Worm (Caenorhabditis elegans) whole organism, L4/young adult: Measurements from ENCODE around the gene T25D1.2.

ENCODE experiments used
- W03F9.2 ChIP-seq: fragments of 150-350 bp; optimal IDR thresholded peaks from 2 replicates; lab custom pipeline; 2014; ENCODE audit warnings: missing biosample characterization, missing genetic modification characterization
- dao-5 ChIP-seq: sonication (generic microtip); optimal IDR thresholded peaks from 2 replicates; lab custom pipeline; 2016; ENCODE audit warnings: missing genotype, missing genetic modification characterization, moderate library complexity, missing compliant biosample characterization
- him-1 ChIP-seq: sonication (generic microtip); optimal IDR thresholded peaks from 2 replicates; lab custom pipeline; 2016; ENCODE audit warnings: missing genotype, missing genetic modification reagents, missing genetic modification characterization, missing compliant biosample characterization

DNA sequence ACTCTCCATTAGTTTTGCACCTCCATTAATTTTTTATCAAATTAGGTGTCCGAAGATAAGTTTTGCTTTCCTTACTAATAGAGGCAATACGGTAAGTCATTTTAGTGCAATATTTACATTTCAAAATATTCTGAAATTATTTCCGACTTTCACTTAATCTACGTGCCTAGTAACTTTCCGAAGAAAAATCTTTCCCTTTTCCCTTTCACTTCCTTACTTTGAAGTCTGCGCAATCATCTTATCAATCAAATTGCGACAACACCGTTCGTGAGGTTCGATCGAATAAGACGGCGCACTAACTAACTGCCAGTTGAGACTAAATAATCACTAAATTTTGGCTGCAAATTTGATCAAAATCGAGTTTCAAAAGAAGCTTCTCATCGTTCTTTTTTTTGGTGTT lies 18.5 kb downstream of the T25D1.2 start:
- TF ChIP-seq him-1 (no peak), dao-5 (tag; lab: Kevin White, UChicago) (no peak), W03F9.2 (tag; lab: Kevin White, UChicago) (no peak)
